Worm (Caenorhabditis elegans): ENCODE data around the gene nhr-34.

nhr-34 gene

ce11 chrIV:9673683-9674336, 1.7 kb downstream of the nhr-34 start (continued):
- TF ChIP-seq nhr-42 (GFP tag; IDR thresholded peaks at IDR 0.05), result no peak
- TF ChIP-seq unc-130 (GFP tag; optimal IDR thresholded peaks at IDR 0.05), result no peak
- TF ChIP-seq dpl-1 (GFP tag; optimal IDR thresholded peaks at IDR 0.05), result no peak
- TF ChIP-seq nhr-6 (tag; optimal IDR thresholded peaks at IDR 0.05), result no peak
- TF ChIP-seq hif-1 (tag; optimal IDR thresholded peaks at IDR 0.05), result no peak
- no peak for TF ChIP-seq daf-16 (GFP tag; optimal IDR thresholded peaks at IDR 0.05)
- peak; percentile 61 for TF ChIP-seq daf-16 (tag; optimal IDR thresholded peaks at IDR 0.05)
- no peak for TF ChIP-seq dmd-6 (GFP tag; IDR thresholded peaks at IDR 0.05)
- TF ChIP-seq dmd-8 (GFP tag; IDR thresholded peaks at IDR 0.05), result no peak
- peak; percentile 56 for TF ChIP-seq dve-1 (tag; optimal IDR thresholded peaks at IDR 0.05; ENCODE audit: insufficient read depth)
- TF ChIP-seq F49E8.2 (tag; optimal IDR thresholded peaks at IDR 0.05; ENCODE audit: borderline replicate concordance), result no peak
- TF ChIP-seq ZK546.5 (tag; optimal IDR thresholded peaks at IDR 0.05), result no peak
- TF ChIP-seq mxl-3 (GFP tag; optimal IDR thresholded peaks at IDR 0.05), result peak; percentile 1
- TF ChIP-seq attf-4 (tag; optimal IDR thresholded peaks at IDR 0.05), result no peak
- TF ChIP-seq zfp-3 (GFP tag; conservative IDR thresholded peaks at IDR 0.05), result 0 out of 2 replicates have a peak, but pooled peaks have one; percentile 16
- no peak for TF ChIP-seq D1046.2 (GFP tag; IDR thresholded peaks at IDR 0.05)
- no peak for TF ChIP-seq php-3 (GFP tag; IDR thresholded peaks at IDR 0.05)
- TF ChIP-seq nhr-28 (tag; optimal IDR thresholded peaks at IDR 0.05), result peak; percentile 4
- TF ChIP-seq fos-1 (tag; optimal IDR thresholded peaks at IDR 0.05), result no peak
- TF ChIP-seq vab-7 (GFP tag; IDR thresholded peaks at IDR 0.05), result no peak
- TF ChIP-seq hmg-1.1 (GFP tag; IDR thresholded peaks at IDR 0.05), result no peak
- TF ChIP-seq nhr-77 (tag; optimal IDR thresholded peaks at IDR 0.05), result no peak
- TF ChIP-seq nhr-76 (tag; optimal IDR thresholded peaks at IDR 0.05), result no peak
- TF ChIP-seq jun-1 (tag; optimal IDR thresholded peaks at IDR 0.05), result no peak
- TF ChIP-seq skn-1 (tag; optimal IDR thresholded peaks at IDR 0.05), result no peak
- peak; percentile 25 for TF ChIP-seq pqm-1 (tag; optimal IDR thresholded peaks at IDR 0.05)
- no peak for TF ChIP-seq rbr-2 (tag; optimal IDR thresholded peaks at IDR 0.05)
- TF ChIP-seq nhr-41 (GFP tag; IDR thresholded peaks at IDR 0.05), result no peak
- TF ChIP-seq lin-1 (GFP tag; IDR thresholded peaks at IDR 0.05), result no peak
- no peak for TF ChIP-seq ZK337.2 (GFP tag; IDR thresholded peaks at IDR 0.05)
- TF ChIP-seq ctbp-1 (GFP tag; IDR thresholded peaks at IDR 0.05), result 0 out of 2 replicates have a peak, but pooled peaks have one; percentile 53
- TF ChIP-seq saeg-2 (GFP tag; IDR thresholded peaks at IDR 0.05), result no peak
- no peak for TF ChIP-seq T26A8.4 (GFP tag; IDR thresholded peaks at IDR 0.05)
- TF ChIP-seq tag-97 (GFP tag; IDR thresholded peaks at IDR 0.05), result no peak
- no peak for TF ChIP-seq daf-19 (GFP tag; conservative IDR thresholded peaks at IDR 0.05)
- no peak for TF ChIP-seq egl-43 (GFP tag; IDR thresholded peaks at IDR 0.05)
- TF ChIP-seq spr-1 (tag; optimal IDR thresholded peaks at IDR 0.05), result no peak
- TF ChIP-seq F10B5.3 (tag; optimal IDR thresholded peaks at IDR 0.05), result no peak
- TF ChIP-seq ces-1 (GFP tag; optimal IDR thresholded peaks at IDR 0.05), result no peak
- TF ChIP-seq mdl-1 (tag; optimal IDR thresholded peaks at IDR 0.05), result peak in 1 of 2 experiments; percentile 22
- no peak for TF ChIP-seq cey-2 (tag; optimal IDR thresholded peaks at IDR 0.05; ENCODE audit: borderline replicate concordance, insufficient read depth)
- TF ChIP-seq nhr-111 (GFP tag; optimal IDR thresholded peaks at IDR 0.05), result no peak
- no peak for TF ChIP-seq zfp-2 (tag; optimal IDR thresholded peaks at IDR 0.05)
- no peak for TF ChIP-seq lin-13 (GFP tag; optimal IDR thresholded peaks at IDR 0.05)
- no peak for TF ChIP-seq zip-2 (tag; optimal IDR thresholded peaks at IDR 0.05)
- TF ChIP-seq ceh-20 (GFP tag; IDR thresholded peaks at IDR 0.05), result no peak
- no peak for TF ChIP-seq snpc-1.2 (GFP tag; IDR thresholded peaks at IDR 0.05)
- TF ChIP-seq mep-1 (tag; optimal IDR thresholded peaks at IDR 0.05), result peak; percentile 2
- TF ChIP-seq ceh-44 (GFP tag; IDR thresholded peaks at IDR 0.05), result no peak
- no peak for TF ChIP-seq duxl-1 (tag; optimal IDR thresholded peaks at IDR 0.05; ENCODE audit: poor library complexity)
- TF ChIP-seq ceh-62 (tag; optimal IDR thresholded peaks at IDR 0.05), result no peak

Data from whole organism, L4 larva.